Worm (Caenorhabditis elegans) whole organism, L3 larva: ENCODE measurements around the gene F56D6.19.
"Not testable (repeated sequence)": the region's sequence is repeated elsewhere in the genome, so short reads cannot be mapped to it uniquely, and the experiment has no call there.

Experiments used
- ZK546.5 ChIP-seq: sonication (generic microtip); optimal IDR thresholded peaks from 2 replicates; lab custom pipeline; 2017; ENCODE audit warnings: missing biosample characterization, missing genetic modification characterization
- ceh-16 ChIP-seq: sonication (generic microtip); optimal IDR thresholded peaks from 2 replicates; lab custom pipeline; 2017; ENCODE audit warnings: missing biosample characterization, missing genetic modification characterization
- ceh-28 ChIP-seq: fragments of 150-350 bp; optimal IDR thresholded peaks from 2 replicates; lab custom pipeline; 2014; ENCODE audit warnings: missing biosample characterization, missing genetic modification reagents, missing genetic modification characterization
- ceh-82 ChIP-seq: fragments of 150-350 bp; optimal IDR thresholded peaks from 2 replicates; lab custom pipeline; 2014; ENCODE audit warnings: missing biosample characterization, missing genetic modification characterization
- egl-27 ChIP-seq: sonication (generic microtip); optimal IDR thresholded peaks from 4 replicates; lab custom pipeline; 2017; ENCODE audit warnings: missing biosample characterization, missing genetic modification reagents, missing genetic modification characterization
- elt-1 ChIP-seq: fragments of 150-350 bp; optimal IDR thresholded peaks from 2 replicates; lab custom pipeline; 2014; ENCODE audit warnings: missing biosample characterization, missing genetic modification characterization
- elt-2 ChIP-seq: sonication (generic microtip); optimal IDR thresholded peaks from 2 replicates; lab custom pipeline; 2016; ENCODE audit warnings: missing genetic modification reagents, mild to moderate bottlenecking, missing genetic modification characterization, missing compliant biosample characterization
- elt-3 ChIP-seq, 3 experiments: fragments of 150-350 bp in 1 of 3; sonication (generic microtip) in 2 of 3; optimal IDR thresholded peaks; 2 replicates in 2 of 3; 4 replicates in 1 of 3; lab custom pipeline; 2014 to 2017; ENCODE audit warnings: missing biosample characterization in 3 of 3, missing genetic modification characterization in 3 of 3
- eor-1 ChIP-seq, 2 experiments: fragments of 150-350 bp; optimal IDR thresholded peaks; 2 replicates each; lab custom pipeline; 2014 to 2018; ENCODE audit warnings: missing biosample characterization in 2 of 2, missing genetic modification characterization in 2 of 2
- jun-1 ChIP-seq: fragments of 150-350 bp; optimal IDR thresholded peaks from 2 replicates; lab custom pipeline; 2014; ENCODE audit warnings: missing biosample characterization, missing genetic modification reagents, missing genetic modification characterization
- lin-39 ChIP-seq: fragments of 150-350 bp; optimal IDR thresholded peaks from 2 replicates; lab custom pipeline; 2018; ENCODE audit warnings: missing biosample characterization, missing genetic modification reagents, missing genetic modification characterization
- lsy-12 ChIP-seq: sonication (generic microtip); optimal IDR thresholded peaks from 2 replicates; lab custom pipeline; 2016; ENCODE audit warnings: mild to moderate bottlenecking, missing genetic modification characterization, missing compliant biosample characterization
- mdl-1 ChIP-seq: fragments of 150-350 bp; optimal IDR thresholded peaks from 2 replicates; lab custom pipeline; 2014; ENCODE audit warnings: missing biosample characterization, missing genetic modification characterization
- nfya-1 ChIP-seq: sonication (generic microtip); optimal IDR thresholded peaks from 2 replicates; lab custom pipeline; 2017; ENCODE audit warnings: missing genetic modification characterization, mild to moderate bottlenecking, missing compliant biosample characterization, antibody characterized with exemption, moderate library complexity; ENCODE audit not compliant: insufficient read depth
- nhr-11 ChIP-seq: fragments of 150-350 bp; optimal IDR thresholded peaks from 2 replicates; lab custom pipeline; 2014; ENCODE audit warnings: missing biosample characterization, missing genetic modification characterization
- nhr-12 ChIP-seq: fragments of 150-350 bp; optimal IDR thresholded peaks from 2 replicates; lab custom pipeline; 2014; ENCODE audit warnings: missing biosample characterization, missing genetic modification characterization
- nhr-43 ChIP-seq: sonication (generic microtip); optimal IDR thresholded peaks from 2 replicates; lab custom pipeline; 2016; ENCODE audit warnings: mild to moderate bottlenecking, missing genetic modification characterization, missing compliant biosample characterization; ENCODE audit not compliant: poor library complexity, severe bottlenecking
- nhr-67 ChIP-seq: fragments of 150-350 bp; optimal IDR thresholded peaks from 2 replicates; lab custom pipeline; 2014; ENCODE audit warnings: missing biosample characterization, missing genetic modification characterization
- nhr-77 ChIP-seq: fragments of 150-350 bp; optimal IDR thresholded peaks from 2 replicates; lab custom pipeline; 2014; ENCODE audit warnings: missing biosample characterization, missing genetic modification characterization
- pqm-1 ChIP-seq: fragments of 150-350 bp; optimal IDR thresholded peaks from 2 replicates; lab custom pipeline; 2017; ENCODE audit warnings: missing biosample characterization, missing genetic modification characterization, inconsistent platforms
- skn-1 ChIP-seq: fragments of 150-350 bp; optimal IDR thresholded peaks from 2 replicates; lab custom pipeline; 2014; ENCODE audit warnings: missing biosample characterization, missing genetic modification characterization
- snpc-4 ChIP-seq: fragments of 150-350 bp; optimal IDR thresholded peaks from 2 replicates; lab custom pipeline; 2014; ENCODE audit warnings: missing biosample characterization, missing genetic modification characterization
- unc-62 ChIP-seq: fragments of 150-350 bp; sonication (generic microtip); optimal IDR thresholded peaks from 4 replicates; lab custom pipeline; 2014; ENCODE audit warnings: missing biosample characterization, missing genetic modification reagents, missing genetic modification characterization
- zag-1 ChIP-seq: fragments of 150-350 bp; optimal IDR thresholded peaks from 2 replicates; lab custom pipeline; 2014; ENCODE audit warnings: missing biosample characterization, missing genetic modification characterization
- ztf-4 ChIP-seq: fragments of 150-350 bp; optimal IDR thresholded peaks from 2 replicates; lab custom pipeline; 2014; ENCODE audit warnings: missing biosample characterization, missing genetic modification characterization

The F56D6.19 gene

DNA sequence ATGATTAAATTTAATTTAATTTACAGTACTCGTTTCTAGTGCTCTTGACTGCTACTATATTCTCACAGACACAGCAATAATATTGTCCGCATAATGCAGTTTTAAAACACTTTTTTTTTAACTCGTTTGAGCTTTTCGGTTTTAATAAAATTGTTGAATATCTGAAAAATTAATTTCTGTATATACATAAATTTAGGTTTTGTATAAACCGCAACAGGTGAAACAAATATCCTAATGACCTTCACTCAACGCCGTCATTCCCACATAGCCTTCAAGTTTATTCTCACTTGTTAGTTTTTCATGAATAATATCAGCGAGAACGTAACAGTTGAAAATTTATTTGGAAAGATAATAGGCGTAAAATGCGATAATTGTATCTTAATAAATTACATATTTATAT is 4.9 kb downstream of the F56D6.19 start, which contains the start of gene srz-19:
srz-19 (plus strand) TSS at position 301 of the 400 bp plus-strand sequence.
- TF ChIP-seq elt-3 (tag; optimal IDR thresholded peaks at IDR 0.05; lab: Kevin White, UChicago) (no peak), skn-1 (tag; lab: Kevin White, UChicago) (no peak), mdl-1 (tag; lab: Kevin White, UChicago) (no peak)

DNA sequence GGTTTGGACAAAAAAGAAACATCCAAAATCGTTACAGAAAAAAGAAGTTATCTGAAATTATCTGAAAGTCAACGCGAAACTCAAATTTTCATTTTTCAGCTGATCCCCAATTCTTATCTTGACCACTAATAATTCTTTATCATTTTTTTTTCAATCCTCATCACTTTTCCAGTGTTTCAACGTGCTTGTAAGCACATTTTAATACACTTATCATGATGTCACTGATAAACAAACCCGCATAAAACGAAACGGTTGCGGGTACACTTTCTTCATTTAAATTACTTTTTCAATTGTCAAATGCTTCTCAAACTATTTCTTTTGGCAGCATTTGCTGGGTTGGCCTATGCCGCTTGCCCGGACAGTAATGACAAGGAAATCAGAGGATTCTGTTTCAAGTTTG is 7.3 kb downstream of the F56D6.19 start, which contains the start of gene clec-67:
clec-67 (plus strand) TSS at position 268 of the 400 bp plus-strand sequence.
- TF ChIP-seq nhr-43 (tag; lab: Kevin White, UChicago): no peak
- TF ChIP-seq pqm-1 (tag; lab: Kevin White, UChicago): peak; percentile 45
- no peak for TF ChIP-seq nhr-11
- no peak for TF ChIP-seq nhr-67
- TF ChIP-seq elt-2 (tag; lab: Kevin White, UChicago): peak; percentile 84
- TF ChIP-seq lsy-12 (tag; lab: Kevin White, UChicago): no peak
- no peak for TF ChIP-seq nfya-1
- TF ChIP-seq jun-1 (tag; lab: Kevin White, UChicago): peak; percentile 2
- TF ChIP-seq egl-27 (tag; lab: Kevin White, UChicago): no peak
- no peak for TF ChIP-seq ceh-82 (tag; lab: Kevin White, UChicago)

DNA sequence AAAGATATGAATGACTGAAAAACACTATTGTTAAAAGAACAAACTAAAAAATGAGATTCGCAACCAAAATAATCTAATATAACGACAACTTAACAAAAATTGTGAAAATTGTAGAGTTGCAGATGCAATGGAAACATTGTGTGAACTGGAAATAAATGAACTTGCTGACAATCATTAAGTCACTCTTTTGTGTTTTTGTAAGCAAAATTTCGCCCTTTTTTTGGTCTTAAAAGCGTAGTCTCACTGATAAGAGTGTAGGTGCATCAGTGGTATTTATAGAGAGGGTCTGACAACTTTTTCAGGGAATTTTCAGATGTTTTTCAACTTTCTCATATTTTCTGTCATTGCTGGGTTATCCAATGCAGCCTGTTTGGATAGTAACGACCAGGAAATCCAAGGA is 11.6 kb downstream of the F56D6.19 start, which contains the start of gene clec-68:
clec-68 (plus strand) TSS at position 301 of the 400 bp plus-strand sequence.
- TF ChIP-seq nhr-77 (tag; lab: Kevin White, UChicago) (no peak), ceh-82 (tag; lab: Kevin White, UChicago) (no peak), zag-1 (tag; lab: Kevin White, UChicago) (no peak), elt-1 (tag; lab: Kevin White, UChicago) (no peak), nhr-12 (tag; lab: Kevin White, UChicago) (no peak), eor-1 (tag; optimal IDR thresholded peaks at IDR 0.05; lab: Kevin White, UChicago) (no peak), ztf-4 (tag; lab: Kevin White, UChicago) (no peak), jun-1 (tag; lab: Kevin White, UChicago) (no peak), unc-62 (GFP tag; lab: Kevin White, UChicago) (no peak), lsy-12 (tag; lab: Kevin White, UChicago) (no peak), lin-39 (no peak)

DNA sequence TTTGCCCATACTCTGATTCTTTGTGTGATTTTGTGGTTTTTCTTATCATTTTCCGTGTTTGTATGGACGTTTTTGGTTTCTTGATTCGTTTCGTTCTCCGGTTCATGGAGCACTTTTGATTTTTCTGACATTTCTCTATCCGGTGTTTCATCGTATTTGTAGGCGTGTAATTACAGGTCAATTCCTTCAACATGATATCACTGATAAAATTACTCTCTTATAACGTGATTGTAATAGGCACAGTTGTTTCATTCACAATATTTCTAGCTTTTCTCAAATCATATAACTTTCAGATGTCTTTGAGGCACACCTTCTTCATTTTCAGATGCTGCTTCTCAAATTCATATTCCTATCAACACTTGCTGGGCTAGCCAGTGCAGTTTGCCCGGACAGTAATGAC is 17.8 kb downstream of the F56D6.19 start, which contains the start of gene clec-70:
clec-70 (plus strand) TSS at position 301 of the 400 bp plus-strand sequence.
- not testable (repeated sequence) for TF ChIP-seq ztf-4 (tag; lab: Kevin White, UChicago); ZK546.5; snpc-4 (tag; lab: Kevin White, UChicago)

DNA sequence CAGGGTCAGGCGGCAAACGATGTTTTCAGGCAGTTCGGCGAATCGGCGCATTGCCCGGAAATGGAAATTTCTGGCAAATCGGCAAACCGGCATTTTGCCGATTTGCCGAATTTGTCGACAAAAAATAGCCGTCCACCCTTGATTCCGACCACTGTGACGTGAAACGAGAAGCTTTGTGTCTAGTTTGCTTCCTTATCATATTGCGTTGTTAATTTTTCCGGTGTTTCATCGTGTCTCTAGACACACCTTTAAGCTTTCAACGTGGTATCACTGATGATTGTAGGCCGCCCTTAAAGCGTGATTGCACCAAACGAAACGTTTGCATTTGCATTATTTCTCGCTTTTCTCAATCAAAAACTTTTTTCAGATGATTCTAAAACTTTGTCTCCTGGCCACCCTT is 22.5 kb downstream of the F56D6.19 start, which contains the start of gene clec-71:
clec-71 (plus strand) TSS at position 362 of the 400 bp plus-strand sequence.
- no peak for TF ChIP-seq nhr-77 (tag; lab: Kevin White, UChicago)
- TF ChIP-seq ceh-16: no peak
- peak; percentile 6 for TF ChIP-seq elt-2 (tag; lab: Kevin White, UChicago)

DNA sequence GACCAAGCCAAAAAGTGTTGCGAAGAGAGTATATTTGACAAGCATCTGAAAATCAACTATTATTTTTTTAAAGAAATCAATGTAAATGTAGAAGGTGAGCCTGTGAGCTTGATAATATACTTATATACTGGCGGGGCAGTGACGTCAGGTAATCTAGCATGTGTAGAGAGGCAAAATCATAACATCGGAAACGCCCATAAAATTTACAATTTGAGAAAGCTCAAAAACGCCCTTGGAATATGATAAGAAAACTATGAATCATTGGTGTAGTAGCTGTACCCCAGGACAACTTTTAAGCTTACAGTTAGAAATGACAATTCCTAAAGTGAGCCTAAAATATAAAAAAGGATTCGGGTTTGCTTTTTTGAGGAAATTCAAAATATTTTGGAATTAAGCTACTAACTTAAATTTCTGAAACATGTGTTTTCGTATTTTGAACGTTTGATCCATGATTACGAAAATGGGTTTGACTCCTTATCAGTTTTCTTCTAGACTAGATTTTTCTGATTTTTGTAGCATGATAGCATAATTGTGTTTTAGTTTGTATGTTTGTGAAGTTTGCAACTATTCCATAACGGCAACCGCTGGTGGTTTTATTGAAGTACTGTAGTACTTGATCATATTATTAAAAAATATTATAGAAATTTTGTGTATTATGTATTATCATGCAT is 27.2 kb downstream of the F56D6.19 start, which contains the start of gene clec-174:
clec-174 (minus strand) TSS at position 51 of the 671 bp plus-strand sequence.
- peak; percentile 49 for TF ChIP-seq elt-2 (tag; lab: Kevin White, UChicago)
- no peak for TF ChIP-seq nfya-1
- TF ChIP-seq pqm-1 (tag; lab: Kevin White, UChicago): peak; percentile 22

DNA sequence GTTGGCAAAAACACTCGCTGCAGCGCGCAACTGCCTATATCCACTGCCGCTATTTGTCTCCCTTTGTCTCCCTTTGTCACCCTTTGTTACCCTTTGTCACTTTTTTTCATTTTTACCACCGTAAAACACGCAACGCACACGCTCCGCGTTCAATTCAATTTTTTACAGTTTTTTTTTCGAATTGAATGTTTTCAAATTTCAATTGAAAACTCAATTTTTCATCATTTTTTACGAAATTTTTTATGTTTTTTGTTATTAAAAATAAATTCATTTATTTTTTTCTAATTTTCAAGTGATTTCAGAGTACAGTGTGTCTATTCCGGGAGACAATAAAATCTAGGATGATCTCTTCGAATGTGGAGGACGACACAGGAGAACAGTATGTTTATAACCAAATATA is 28.4 kb downstream of the F56D6.19 start, which contains the start of gene Y46C8AL.11:
Y46C8AL.11 (plus strand) TSS at position 301 of the 400 bp plus-strand sequence.
- TF ChIP-seq nfya-1 (no peak), ceh-28 (no peak), skn-1 (tag; lab: Kevin White, UChicago) (no peak)
